Worm (Caenorhabditis elegans): ENCODE results near the gene ZK682.7.

ZK682.7 gene

ce11 chrV:9293359-9293758 is 1.4 kb upstream of the ZK682.7 start:
- TF ChIP-seq hmg-4 (GFP tag; optimal IDR thresholded peaks at IDR 0.05) (peak; percentile 47), sea-1 (GFP tag; conservative IDR thresholded peaks at IDR 0.05) (no peak), scrt-1 (GFP tag; IDR thresholded peaks at IDR 0.05) (0 out of 2 replicates have a peak, but pooled peaks have one; percentile 41)

ce11 chrV:9287460-9287859 is 4.5 kb downstream of the ZK682.7 start, which contains the start of gene lron-2:
Gene lron-2 (minus strand): TSS chrV:9287560.
- TF ChIP-seq ama-1 (optimal IDR thresholded peaks at IDR 0.05), result no peak
- TF ChIP-seq tbx-11 (GFP tag; IDR thresholded peaks at IDR 0.05), result no peak
- TF ChIP-seq tbx-37 (GFP tag; conservative IDR thresholded peaks at IDR 0.05), result no peak
- TF ChIP-seq hmg-4 (GFP tag; optimal IDR thresholded peaks at IDR 0.05), result no peak
- TF ChIP-seq ceh-36 (tag; optimal IDR thresholded peaks at IDR 0.05), result no peak
- no peak for TF ChIP-seq ets-7 (tag; optimal IDR thresholded peaks at IDR 0.05)
- no peak for TF ChIP-seq flt-1 (GFP tag; IDR thresholded peaks at IDR 0.05)
- TF ChIP-seq hmbx-1 (tag; optimal IDR thresholded peaks at IDR 0.05), result no peak
- TF ChIP-seq hnd-1 (tag; optimal IDR thresholded peaks at IDR 0.05), result no peak

- TF ChIP-seq hnd-1 (tag; optimal IDR thresholded peaks at IDR 0.05) (no peak), scrt-1 (GFP tag; IDR thresholded peaks at IDR 0.05) (no peak), B0310.2 (tag; optimal IDR thresholded peaks at IDR 0.05) (no peak), hmg-4 (GFP tag; optimal IDR thresholded peaks at IDR 0.05) (no peak), ets-7 (tag; optimal IDR thresholded peaks at IDR 0.05) (no peak), flt-1 (GFP tag; IDR thresholded peaks at IDR 0.05) (no peak), aly-1 (tag; optimal IDR thresholded peaks at IDR 0.05) (no peak), F13C5.2 (tag; optimal IDR thresholded peaks at IDR 0.05) (no peak), ceh-13 (GFP tag; optimal IDR thresholded peaks at IDR 0.05) (no peak), ama-1 (optimal IDR thresholded peaks at IDR 0.05) (no peak), tbx-37 (GFP tag; conservative IDR thresholded peaks at IDR 0.05) (no peak), pes-1 (GFP tag; IDR thresholded peaks at IDR 0.05) (no peak)
Measured at ce11 chrV:9283452-9283851, 8.5 kb downstream of the ZK682.7 start.

DNA sequence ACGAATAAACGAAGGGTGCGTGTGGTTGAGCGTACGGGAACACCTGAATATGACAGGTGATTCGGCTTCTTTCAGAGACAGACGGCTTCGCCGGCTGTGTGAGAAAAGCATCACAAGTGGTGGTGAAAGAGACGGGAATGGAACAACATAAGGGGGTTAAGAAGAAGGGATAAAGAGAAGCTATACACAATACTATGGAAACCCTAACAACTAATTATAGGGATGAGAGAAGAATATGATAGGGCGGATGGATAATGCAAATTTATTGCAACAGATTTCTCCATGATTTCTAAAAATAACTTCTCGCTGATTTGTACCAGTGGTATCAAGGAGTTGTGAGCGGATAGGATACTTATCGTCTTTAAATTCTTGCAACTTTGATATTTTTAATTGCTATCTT is 9.9 kb downstream of the ZK682.7 start, which contains the start of gene hlh-10:
TSS of gene hlh-10 (minus strand) at position 101 of the 400 bp plus-strand sequence.
- TF ChIP-seq flt-1 (GFP tag; IDR thresholded peaks at IDR 0.05), result no peak

DNA sequence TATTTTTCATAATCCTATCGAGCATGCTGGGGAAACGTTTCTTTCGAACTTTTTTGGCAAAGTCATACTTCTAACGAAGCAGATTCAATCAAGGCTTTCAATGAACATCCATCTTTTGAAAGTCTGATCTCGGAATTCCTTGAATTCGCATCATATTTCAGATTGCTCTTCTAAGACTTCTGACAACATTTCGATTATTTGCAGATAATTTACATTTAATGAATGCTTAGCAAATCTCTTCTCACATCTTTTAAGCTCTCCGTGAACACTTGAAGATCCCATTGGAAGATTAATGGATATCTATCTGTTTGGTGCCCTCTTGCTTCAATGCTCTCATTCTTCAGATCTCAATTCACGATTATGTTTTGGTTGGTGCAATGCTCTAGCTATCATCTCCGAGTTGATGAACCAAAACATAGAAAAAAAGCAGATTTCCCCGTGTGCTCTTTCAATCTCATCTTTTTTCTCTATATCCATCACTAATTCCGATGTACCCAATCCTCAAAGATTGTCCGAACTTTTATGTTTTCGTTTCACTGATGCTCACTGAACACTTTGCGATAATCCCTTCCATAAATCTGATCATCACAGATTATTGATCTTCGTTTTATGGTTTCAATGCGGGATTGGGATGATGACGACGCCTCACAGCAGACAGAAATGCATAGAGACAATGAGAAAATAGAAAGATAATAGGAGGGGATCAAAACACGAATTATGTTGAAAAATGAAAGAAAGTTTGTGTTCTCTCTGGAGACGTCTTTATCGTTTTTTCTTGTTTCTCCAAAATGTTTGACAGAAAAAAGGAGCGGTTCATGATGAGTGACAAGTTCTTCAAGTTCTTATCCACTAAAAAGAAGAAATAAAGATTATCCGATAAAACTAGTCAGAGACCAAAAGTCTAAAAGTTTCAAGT is 17.6 kb downstream of the ZK682.7 start:
- TF ChIP-seq tra-4 (tag; optimal IDR thresholded peaks at IDR 0.05) (no peak), B0310.2 (tag; optimal IDR thresholded peaks at IDR 0.05) (no peak), aly-1 (tag; optimal IDR thresholded peaks at IDR 0.05) (no peak), hmbx-1 (tag; optimal IDR thresholded peaks at IDR 0.05) (no peak), sea-1 (GFP tag; conservative IDR thresholded peaks at IDR 0.05) (no peak), pes-1 (GFP tag; IDR thresholded peaks at IDR 0.05) (no peak), ceh-13 (GFP tag; optimal IDR thresholded peaks at IDR 0.05) (no peak), F13C5.2 (tag; optimal IDR thresholded peaks at IDR 0.05) (no peak), hnd-1 (tag; optimal IDR thresholded peaks at IDR 0.05) (no peak)

- TF ChIP-seq B0310.2 (tag; optimal IDR thresholded peaks at IDR 0.05) (no peak), hmg-4 (GFP tag; optimal IDR thresholded peaks at IDR 0.05) (peak; percentile 69), hnd-1 (tag; optimal IDR thresholded peaks at IDR 0.05) (no peak), flt-1 (GFP tag; IDR thresholded peaks at IDR 0.05) (no peak), hmbx-1 (tag; optimal IDR thresholded peaks at IDR 0.05) (no peak), tbx-37 (GFP tag; conservative IDR thresholded peaks at IDR 0.05) (no peak), pes-1 (GFP tag; IDR thresholded peaks at IDR 0.05) (no peak), ceh-36 (tag; optimal IDR thresholded peaks at IDR 0.05) (no peak)
Measured at ce11 chrV:9273587-9273986, 18.4 kb downstream of the ZK682.7 start.

- TF ChIP-seq aly-1 (tag; optimal IDR thresholded peaks at IDR 0.05) (no peak), tra-4 (tag; optimal IDR thresholded peaks at IDR 0.05) (no peak), tbx-37 (GFP tag; conservative IDR thresholded peaks at IDR 0.05) (no peak), hmbx-1 (tag; optimal IDR thresholded peaks at IDR 0.05) (no peak), ama-1 (optimal IDR thresholded peaks at IDR 0.05) (no peak), hnd-1 (tag; optimal IDR thresholded peaks at IDR 0.05) (no peak), ceh-36 (tag; optimal IDR thresholded peaks at IDR 0.05) (no peak), B0310.2 (tag; optimal IDR thresholded peaks at IDR 0.05) (no peak), ets-7 (tag; optimal IDR thresholded peaks at IDR 0.05) (no peak), scrt-1 (GFP tag; IDR thresholded peaks at IDR 0.05) (no peak), pes-1 (GFP tag; IDR thresholded peaks at IDR 0.05) (no peak), tbx-11 (GFP tag; IDR thresholded peaks at IDR 0.05) (no peak)
Measured at ce11 chrV:9272624-9273023, 19.3 kb downstream of the ZK682.7 start.

ce11 chrV:9271835-9272234 is 20.1 kb downstream of the ZK682.7 start:
- no peak for TF ChIP-seq tra-4 (tag; optimal IDR thresholded peaks at IDR 0.05)

DNA sequence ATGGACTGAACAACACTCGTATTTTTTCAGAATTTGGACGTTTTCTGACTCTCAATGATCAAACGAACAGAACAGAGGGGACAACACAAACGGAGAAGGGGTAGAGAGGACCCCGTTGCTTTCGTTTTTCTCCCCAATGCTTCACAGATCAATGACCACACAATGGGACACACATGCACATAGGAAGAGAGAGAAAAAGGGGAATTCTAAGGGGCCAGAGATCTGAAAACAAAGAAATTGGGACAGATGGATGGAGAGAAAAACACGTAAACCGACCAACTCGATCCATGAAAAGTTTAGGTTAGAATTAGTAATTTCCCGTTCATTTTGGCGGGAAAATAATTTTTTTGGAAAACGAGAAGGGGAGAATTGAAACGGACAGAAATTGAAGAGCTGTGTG is 21.5 kb downstream of the ZK682.7 start:
- TF ChIP-seq tbx-37 (GFP tag; conservative IDR thresholded peaks at IDR 0.05), result no peak
- TF ChIP-seq tra-4 (tag; optimal IDR thresholded peaks at IDR 0.05), result no peak
- TF ChIP-seq hmg-4 (GFP tag; optimal IDR thresholded peaks at IDR 0.05), result no peak
- no peak for TF ChIP-seq ama-1 (optimal IDR thresholded peaks at IDR 0.05)
- no peak for TF ChIP-seq ceh-13 (GFP tag; optimal IDR thresholded peaks at IDR 0.05)
- TF ChIP-seq F13C5.2 (tag; optimal IDR thresholded peaks at IDR 0.05), result no peak
- no peak for TF ChIP-seq flt-1 (GFP tag; IDR thresholded peaks at IDR 0.05)
- TF ChIP-seq ets-7 (tag; optimal IDR thresholded peaks at IDR 0.05), result no peak
- no peak for TF ChIP-seq sea-1 (GFP tag; conservative IDR thresholded peaks at IDR 0.05)
- no peak for TF ChIP-seq pes-1 (GFP tag; IDR thresholded peaks at IDR 0.05)
- TF ChIP-seq B0310.2 (tag; optimal IDR thresholded peaks at IDR 0.05), result no peak
- TF ChIP-seq tbx-11 (GFP tag; IDR thresholded peaks at IDR 0.05), result no peak
- no peak for TF ChIP-seq ceh-36 (tag; optimal IDR thresholded peaks at IDR 0.05)
- TF ChIP-seq hnd-1 (tag; optimal IDR thresholded peaks at IDR 0.05), result no peak
